Worm (Caenorhabditis elegans) whole organism, L4 larva: Measurements from ENCODE around the gene C34C6.10.
A peak's percentile ranks its signal among the peaks of the same experiment; 100 is the strongest.

Experiments used
- D1046.2 ChIP-seq: fragments of 200-800 bp; sonication (Bioruptor generic); IDR thresholded peaks from 2 replicates; pipeline ENCODE4 v1.3.6; 2022; ENCODE audit warnings: missing genetic modification characterization, missing compliant biosample characterization
- F10B5.3 ChIP-seq: sonication (generic microtip); optimal IDR thresholded peaks from 2 replicates; lab custom pipeline; 2016; ENCODE audit warnings: mild to moderate bottlenecking, missing genetic modification characterization, missing compliant biosample characterization
- F26F4.8 ChIP-seq: fragments of 200-800 bp; sonication (Bioruptor generic); conservative IDR thresholded peaks from 2 replicates; pipeline ENCODE4 v1.3.6; 2022; ENCODE audit warnings: missing genetic modification characterization, missing compliant biosample characterization
- F37D6.2 ChIP-seq: sonication (generic microtip); optimal IDR thresholded peaks from 2 replicates; lab custom pipeline; 2016; ENCODE audit warnings: mild to moderate bottlenecking, missing genetic modification characterization, missing compliant biosample characterization
- F44E2.7 ChIP-seq: fragments of 200-800 bp; sonication (Bioruptor generic); IDR thresholded peaks from 2 replicates; pipeline ENCODE4 v2.1.2; 2022; ENCODE audit warnings: missing genetic modification characterization, missing compliant biosample characterization
- R02D3.7 ChIP-seq: fragments of 150-350 bp; sonication (generic microtip); optimal IDR thresholded peaks from 3 replicates; lab custom pipeline; 2014; ENCODE audit warnings: missing biosample characterization, missing genetic modification characterization
- T20F7.1 ChIP-seq: fragments of 200-800 bp; sonication (Bioruptor generic); optimal IDR thresholded peaks from 2 replicates; lab custom pipeline; 2018; ENCODE audit warnings: mild to moderate bottlenecking, missing genetic modification characterization, missing compliant biosample characterization
- T26A8.4 ChIP-seq: fragments of 200-800 bp; sonication (Bioruptor generic); IDR thresholded peaks from 2 replicates; pipeline ENCODE4 v1.3.6; 2022; ENCODE audit warnings: missing genetic modification characterization, missing compliant biosample characterization
- ZK546.5 ChIP-seq, 2 experiments: sonication (generic microtip); optimal IDR thresholded peaks; 2 replicates each; lab custom pipeline; 2017; ENCODE audit warnings: missing biosample characterization in 2 of 2, missing genetic modification characterization in 2 of 2
- ama-1 ChIP-seq: fragments of 150-350 bp; optimal IDR thresholded peaks from 2 replicates; lab custom pipeline; 2014; ENCODE audit warnings: inconsistent platforms, mixed read lengths
- attf-4 ChIP-seq: sonication (generic microtip); optimal IDR thresholded peaks from 3 replicates; lab custom pipeline; 2017; ENCODE audit warnings: missing biosample characterization, missing genetic modification characterization
- ceh-20 ChIP-seq: fragments of 200-800 bp; sonication (Bioruptor generic); IDR thresholded peaks from 2 replicates; pipeline ENCODE4 v1.3.6; 2022; ENCODE audit warnings: missing genetic modification reagents, missing genetic modification characterization, missing compliant biosample characterization
- ceh-44 ChIP-seq: fragments of 200-800 bp; sonication (Bioruptor generic); IDR thresholded peaks from 2 replicates; pipeline ENCODE4 v1.3.6; 2022; ENCODE audit warnings: missing genetic modification reagents, missing genetic modification characterization, missing compliant biosample characterization
- ces-1 ChIP-seq: fragments of 150-350 bp; sonication (generic microtip); optimal IDR thresholded peaks from 4 replicates; lab custom pipeline; 2014; ENCODE audit warnings: missing biosample characterization, missing genetic modification reagents, missing genetic modification characterization
- ctbp-1 ChIP-seq: fragments of 200-800 bp; sonication (Bioruptor generic); IDR thresholded peaks from 2 replicates; pipeline ENCODE4 v1.3.6; 2022; ENCODE audit warnings: missing genetic modification reagents, missing genetic modification characterization, missing compliant biosample characterization
- daf-16 ChIP-seq, 3 experiments: sonication (generic microtip); optimal IDR thresholded peaks; 2 replicates each; lab custom pipeline; 2016 to 2017; ENCODE audit warnings: missing genetic modification characterization in 3 of 3, missing genetic modification reagents in 3 of 3, mild to moderate bottlenecking in 2 of 3, missing compliant biosample characterization in 2 of 3, missing biosample characterization in 1 of 3, moderate library complexity in 1 of 3
- daf-19 ChIP-seq: fragments of 200-800 bp; sonication (Bioruptor generic); conservative IDR thresholded peaks from 2 replicates; pipeline ENCODE4 v1.3.6; 2022; ENCODE audit warnings: missing genetic modification characterization, missing compliant biosample characterization
- daf-8 ChIP-seq: fragments of 200-800 bp; sonication (Bioruptor generic); IDR thresholded peaks from 2 replicates; pipeline ENCODE4 v1.3.6; 2022; ENCODE audit warnings: missing genetic modification characterization, missing compliant biosample characterization
- dmd-8 ChIP-seq: fragments of 200-800 bp; sonication (Bioruptor generic); IDR thresholded peaks from 2 replicates; pipeline ENCODE4 v1.3.6; 2022; ENCODE audit warnings: missing genetic modification characterization, missing compliant biosample characterization
- dmd-9 ChIP-seq: fragments of 200-800 bp; sonication (Bioruptor generic); IDR thresholded peaks from 2 replicates; pipeline ENCODE4 v1.3.6; 2022; ENCODE audit warnings: missing genetic modification reagents, missing genetic modification characterization, missing compliant biosample characterization
- dpl-1 ChIP-seq: fragments of 150-350 bp; optimal IDR thresholded peaks from 2 replicates; lab custom pipeline; 2014; ENCODE audit warnings: missing biosample characterization, missing genetic modification reagents, missing genetic modification characterization
- duxl-1 ChIP-seq: sonication (generic microtip); optimal IDR thresholded peaks from 2 replicates; lab custom pipeline; 2016; ENCODE audit warnings: mild to moderate bottlenecking, missing genetic modification characterization, moderate library complexity, missing compliant biosample characterization; ENCODE audit not compliant: poor library complexity
- dve-1 ChIP-seq: sonication (generic microtip); optimal IDR thresholded peaks from 2 replicates; lab custom pipeline; 2017; ENCODE audit warnings: antibody characterized with exemption, mild to moderate bottlenecking, missing genetic modification characterization, missing compliant biosample characterization; ENCODE audit not compliant: insufficient read depth
- gei-8 ChIP-seq: fragments of 200-800 bp; sonication (Bioruptor generic); optimal IDR thresholded peaks from 2 replicates; lab custom pipeline; 2018; ENCODE audit warnings: mild to moderate bottlenecking, missing genetic modification characterization, missing compliant biosample characterization
- hlh-11 ChIP-seq: fragments of 200-800 bp; sonication (Bioruptor generic); optimal IDR thresholded peaks from 2 replicates; lab custom pipeline; 2018; ENCODE audit warnings: mild to moderate bottlenecking, missing genetic modification characterization, missing compliant biosample characterization
- hmg-1.1 ChIP-seq: fragments of 200-800 bp; sonication (Bioruptor generic); IDR thresholded peaks from 2 replicates; pipeline ENCODE4 v1.3.6; 2022; ENCODE audit warnings: missing genetic modification reagents, missing genetic modification characterization, missing compliant biosample characterization
- jun-1 ChIP-seq: fragments of 150-350 bp; optimal IDR thresholded peaks from 2 replicates; lab custom pipeline; 2014; ENCODE audit warnings: missing biosample characterization, missing genetic modification reagents, missing genetic modification characterization
- lin-29 ChIP-seq: fragments of 200-800 bp; sonication (Bioruptor generic); IDR thresholded peaks from 2 replicates; pipeline ENCODE4 v1.3.6; 2022; ENCODE audit warnings: missing genetic modification reagents, missing genetic modification characterization, missing compliant biosample characterization
- lir-3 ChIP-seq: sonication (generic microtip); optimal IDR thresholded peaks from 2 replicates; lab custom pipeline; 2016; ENCODE audit warnings: mild to moderate bottlenecking, missing genetic modification characterization, missing compliant biosample characterization
- lsy-2 ChIP-seq, 2 experiments: fragments of 150-350 bp in 1 of 2; sonication (generic microtip) in 1 of 2; optimal IDR thresholded peaks; 2 replicates each; lab custom pipeline; 2014 to 2017; ENCODE audit warnings: missing biosample characterization in 2 of 2, missing genetic modification characterization in 2 of 2
- mep-1 ChIP-seq: fragments of 150-350 bp; sonication (generic microtip); optimal IDR thresholded peaks from 3 replicates; lab custom pipeline; 2014; ENCODE audit warnings: missing biosample characterization, missing genetic modification characterization
- mes-2 ChIP-seq: sonication (generic microtip); optimal IDR thresholded peaks from 2 replicates; lab custom pipeline; 2016; ENCODE audit warnings: missing genotype, mild to moderate bottlenecking, missing genetic modification characterization, missing compliant biosample characterization; ENCODE audit not compliant: poor library complexity, severe bottlenecking
- mxl-2 ChIP-seq: fragments of 200-800 bp; sonication (Bioruptor generic); conservative IDR thresholded peaks from 2 replicates; pipeline ENCODE4 v1.3.6; 2022; ENCODE audit warnings: missing genetic modification reagents, missing genetic modification characterization, missing compliant biosample characterization
- mxl-3 ChIP-seq: fragments of 200-800 bp; sonication (Bioruptor generic); optimal IDR thresholded peaks from 2 replicates; lab custom pipeline; 2018; ENCODE audit warnings: mild to moderate bottlenecking, missing genetic modification characterization, missing compliant biosample characterization
- nhr-102 ChIP-seq: sonication (generic microtip); optimal IDR thresholded peaks from 2 replicates; lab custom pipeline; 2016; ENCODE audit warnings: mild to moderate bottlenecking, missing genetic modification characterization, moderate library complexity, missing compliant biosample characterization
- nhr-11 ChIP-seq: fragments of 150-350 bp; optimal IDR thresholded peaks from 2 replicates; lab custom pipeline; 2014; ENCODE audit warnings: missing biosample characterization, missing genetic modification characterization
- nhr-111 ChIP-seq: fragments of 200-800 bp; sonication (Bioruptor generic); optimal IDR thresholded peaks from 2 replicates; lab custom pipeline; 2018; ENCODE audit warnings: mild to moderate bottlenecking, missing genetic modification characterization, missing compliant biosample characterization
- nhr-237 ChIP-seq: sonication (generic microtip); optimal IDR thresholded peaks from 2 replicates; lab custom pipeline; 2017; ENCODE audit warnings: missing biosample characterization, missing genetic modification characterization
- nhr-41 ChIP-seq: fragments of 200-800 bp; sonication (Bioruptor generic); IDR thresholded peaks from 2 replicates; pipeline ENCODE4 v1.3.6; 2022; ENCODE audit warnings: missing genetic modification reagents, missing genetic modification characterization, missing compliant biosample characterization
- nhr-48 ChIP-seq: sonication (generic microtip); optimal IDR thresholded peaks from 2 replicates; lab custom pipeline; 2016; ENCODE audit warnings: mild to moderate bottlenecking, missing genetic modification characterization, missing compliant biosample characterization
- pha-4 ChIP-seq, 2 experiments: fragments of 150-350 bp in 1 of 2; fragments of 200-800 bp in 1 of 2; sonication (Bioruptor generic) in 1 of 2; IDR thresholded peaks in 1 of 2; optimal IDR thresholded peaks in 1 of 2; 2 replicates each; pipeline versions ENCODE4 v1.3.6 to Lab custom; 2014 to 2022; ENCODE audit warnings: missing genetic modification characterization in 2 of 2, missing genetic modification reagents in 2 of 2, missing biosample characterization in 1 of 2, missing compliant biosample characterization in 1 of 2
- rbr-2 ChIP-seq: sonication (generic microtip); optimal IDR thresholded peaks from 2 replicates; lab custom pipeline; 2016; ENCODE audit warnings: missing genotype, missing genetic modification characterization, missing compliant biosample characterization
- skn-1 ChIP-seq: fragments of 150-350 bp; optimal IDR thresholded peaks from 2 replicates; lab custom pipeline; 2014; ENCODE audit warnings: missing biosample characterization, missing genetic modification characterization
- snpc-1.2 ChIP-seq: fragments of 200-800 bp; sonication (Bioruptor generic); IDR thresholded peaks from 2 replicates; pipeline ENCODE4 v1.3.6; 2022; ENCODE audit warnings: missing genetic modification reagents, missing genetic modification characterization, missing compliant biosample characterization
- spr-3 ChIP-seq: fragments of 200-800 bp; sonication (Bioruptor generic); optimal IDR thresholded peaks from 2 replicates; lab custom pipeline; 2018; ENCODE audit warnings: mild to moderate bottlenecking, missing genetic modification characterization, missing compliant biosample characterization
- unc-130 ChIP-seq: sonication (generic microtip); optimal IDR thresholded peaks from 2 replicates; lab custom pipeline; 2016; ENCODE audit warnings: missing genetic modification reagents, missing genetic modification characterization, missing compliant biosample characterization
- zip-11 ChIP-seq: fragments of 200-800 bp; sonication (Bioruptor generic); IDR thresholded peaks from 2 replicates; pipeline ENCODE4 v1.3.6; 2022; ENCODE audit warnings: missing genetic modification characterization, missing compliant biosample characterization

Gene C34C6.10

ce11 chrII:8741277-8741676 is 45.6 kb upstream of the C34C6.10 start (continued):
- TF ChIP-seq ama-1 (lab: Kevin White, UChicago) (no peak), T26A8.4 (GFP tag; lab: Robert Waterston, UW) (no peak), mep-1 (tag; lab: Kevin White, UChicago) (no peak), hlh-11 (tag; lab: Kevin White, UChicago) (peak; percentile 62), F26F4.8 (GFP tag; lab: Robert Waterston, UW) (no peak)

DNA sequence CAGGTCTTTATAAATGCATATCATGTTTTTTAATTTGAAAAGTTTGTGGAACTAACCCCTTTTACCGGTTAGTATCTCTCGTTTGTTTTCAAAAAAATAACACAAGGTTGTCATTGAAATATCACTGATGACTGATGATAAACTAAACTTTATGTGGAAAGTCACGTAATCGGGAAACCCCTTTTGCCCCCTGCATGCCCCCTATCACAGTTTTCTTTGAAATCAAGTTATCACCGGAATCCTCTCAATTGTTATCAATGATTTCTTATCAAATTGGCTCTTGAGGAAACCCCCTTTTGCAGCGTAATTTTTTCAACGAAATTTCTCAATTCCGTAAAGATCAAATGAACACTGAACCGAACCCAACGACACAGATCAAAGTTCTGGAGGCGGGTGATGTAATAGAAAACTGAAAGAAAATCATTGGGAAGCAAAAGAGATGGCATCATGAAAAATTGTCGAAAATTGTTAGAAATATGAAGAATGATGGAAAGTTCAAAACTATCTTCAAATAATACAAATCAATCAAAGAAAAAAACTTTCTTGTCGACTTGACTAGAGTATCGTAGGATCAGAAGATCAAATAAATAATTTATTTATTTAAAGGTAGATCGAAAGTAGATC is 44.8 kb upstream of the C34C6.10 start:
- TF ChIP-seq nhr-111 (GFP tag; lab: Kevin White, UChicago) (no peak), lsy-2 (tag; optimal IDR thresholded peaks at IDR 0.05; lab: Kevin White, UChicago) (peak in 1 of 2 experiments; percentile 42), jun-1 (tag; lab: Kevin White, UChicago) (no peak), nhr-11 (tag; lab: Kevin White, UChicago) (peak; percentile 14), ctbp-1 (GFP tag; lab: Robert Waterston, UW) (no peak), hlh-11 (tag; lab: Kevin White, UChicago) (peak; percentile 87), attf-4 (no peak), daf-19 (GFP tag; lab: Robert Waterston, UW) (no peak), daf-8 (no peak), F44E2.7 (GFP tag; lab: Robert Waterston, UW) (no peak), mes-2 (tag; lab: Kevin White, UChicago) (no peak), mep-1 (tag; lab: Kevin White, UChicago) (no peak), nhr-102 (tag; lab: Kevin White, UChicago) (peak; percentile 22), lir-3 (tag; lab: Kevin White, UChicago) (no peak), pha-4 (GFP tag; IDR thresholded peaks at IDR 0.05; lab: Robert Waterston, UW) (no peak), pha-4 (tag; optimal IDR thresholded peaks at IDR 0.05; lab: Kevin White, UChicago) (no peak), nhr-237 (tag; lab: Kevin White, UChicago) (no peak), lin-29 (GFP tag; lab: Robert Waterston, UW) (no peak), ceh-44 (no peak), rbr-2 (tag; lab: Kevin White, UChicago) (no peak), mxl-3 (GFP tag; lab: Kevin White, UChicago) (peak; percentile 35), dmd-8 (no peak), hmg-1.1 (GFP tag; lab: Robert Waterston, UW) (no peak), R02D3.7 (tag; lab: Kevin White, UChicago) (no peak), spr-3 (GFP tag; lab: Kevin White, UChicago) (no peak), D1046.2 (no peak), snpc-1.2 (GFP tag; lab: Robert Waterston, UW) (no peak), F37D6.2 (tag; lab: Kevin White, UChicago) (no peak), duxl-1 (tag; lab: Kevin White, UChicago) (no peak), daf-16 (GFP tag; optimal IDR thresholded peaks at IDR 0.05; lab: Kevin White, UChicago) (no peak), daf-16 (tag; optimal IDR thresholded peaks at IDR 0.05; lab: Kevin White, UChicago) (peak; percentile 83), dmd-9 (GFP tag; lab: Robert Waterston, UW) (no peak), skn-1 (tag; lab: Kevin White, UChicago) (no peak), nhr-48 (tag; lab: Kevin White, UChicago) (peak; percentile 94), mxl-2 (GFP tag; lab: Robert Waterston, UW) (no peak), dve-1 (tag; lab: Kevin White, UChicago) (peak; percentile 75), unc-130 (GFP tag; lab: Kevin White, UChicago) (no peak), T20F7.1 (GFP tag; lab: Kevin White, UChicago) (no peak), ceh-20 (peak; percentile 40; the same call in 1 of the 2 replicates), zip-11 (no peak), F10B5.3 (tag; lab: Kevin White, UChicago) (no peak), dpl-1 (GFP tag; lab: Kevin White, UChicago) (no peak), gei-8 (GFP tag; lab: Kevin White, UChicago) (peak; percentile 52), nhr-41 (GFP tag; lab: Robert Waterston, UW) (no peak), ZK546.5 (tag; optimal IDR thresholded peaks at IDR 0.05; lab: Kevin White, UChicago) (no peak), ces-1 (GFP tag; lab: Kevin White, UChicago) (no peak)
